Worm (Caenorhabditis elegans): ENCODE results near the gene nhr-167.

nhr-167 gene

DNA sequence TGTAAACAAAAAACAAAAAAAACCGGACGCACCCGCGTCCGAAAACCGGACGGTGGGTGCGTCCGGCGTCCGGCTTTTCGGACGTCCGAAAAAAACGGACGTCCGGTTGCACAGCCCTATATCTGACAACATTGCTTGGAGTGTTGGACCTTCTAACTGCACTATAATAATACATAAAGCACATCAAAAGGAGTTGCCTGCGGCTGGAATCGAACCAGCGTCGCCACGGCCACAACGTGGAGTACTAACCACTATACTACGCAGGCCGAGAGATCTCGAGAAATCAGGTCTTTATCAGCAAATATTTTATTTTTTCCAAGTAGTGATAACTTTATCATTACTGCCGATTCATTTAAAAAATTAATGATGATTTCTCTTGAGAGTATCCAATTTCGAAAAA is 11.4 kb upstream of the nhr-167 start:
- no peak for TF ChIP-seq zip-8 (tag; optimal IDR thresholded peaks at IDR 0.05)
- TF ChIP-seq unc-62 (GFP tag; optimal IDR thresholded peaks at IDR 0.05) = no peak
- no peak for TF ChIP-seq ceh-83 (GFP tag; optimal IDR thresholded peaks at IDR 0.05)
- TF ChIP-seq snpc-4 (tag; optimal IDR thresholded peaks at IDR 0.05) = no peak
- TF ChIP-seq sem-2 (GFP tag; optimal IDR thresholded peaks at IDR 0.05) = no peak
- TF ChIP-seq ceh-39 (tag; optimal IDR thresholded peaks at IDR 0.05) = no peak

DNA sequence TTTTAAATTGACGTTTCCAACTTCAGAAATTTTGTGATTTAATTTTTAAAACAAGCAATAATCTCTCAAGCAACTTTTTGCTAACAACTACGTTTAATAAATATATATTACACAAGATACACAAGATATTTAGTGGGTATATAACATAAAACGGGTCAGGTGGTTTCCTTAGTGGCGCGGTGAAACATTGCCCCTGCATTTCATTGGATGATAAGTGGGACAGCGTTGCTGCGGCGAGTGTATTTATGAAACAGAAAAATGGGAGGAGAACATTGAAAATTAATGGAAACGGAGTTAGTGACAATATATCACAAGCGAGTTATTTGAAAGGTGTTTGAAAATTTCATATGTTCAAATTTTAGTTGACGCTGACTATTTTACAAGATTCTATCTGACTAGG is 10.9 kb upstream of the nhr-167 start:
- TF ChIP-seq bed-3 (GFP tag; optimal IDR thresholded peaks at IDR 0.05) (no peak), lsy-2 (tag; optimal IDR thresholded peaks at IDR 0.05) (no peak), pha-4 (tag; optimal IDR thresholded peaks at IDR 0.05) (no peak), nhr-28 (tag; optimal IDR thresholded peaks at IDR 0.05) (no peak), ceh-43 (GFP tag; optimal IDR thresholded peaks at IDR 0.05) (no peak), unc-120 (tag; optimal IDR thresholded peaks at IDR 0.05; ENCODE audit: poor library complexity, severe bottlenecking) (no peak), blmp-1 (tag; optimal IDR thresholded peaks at IDR 0.05) (no peak), flh-1 (GFP tag; optimal IDR thresholded peaks at IDR 0.05) (no peak), sptf-1 (tag; optimal IDR thresholded peaks at IDR 0.05) (no peak), unc-62 (GFP tag; optimal IDR thresholded peaks at IDR 0.05) (no peak), unc-39 (tag; optimal IDR thresholded peaks at IDR 0.05) (no peak), elt-3 (tag; optimal IDR thresholded peaks at IDR 0.05) (no peak)

DNA sequence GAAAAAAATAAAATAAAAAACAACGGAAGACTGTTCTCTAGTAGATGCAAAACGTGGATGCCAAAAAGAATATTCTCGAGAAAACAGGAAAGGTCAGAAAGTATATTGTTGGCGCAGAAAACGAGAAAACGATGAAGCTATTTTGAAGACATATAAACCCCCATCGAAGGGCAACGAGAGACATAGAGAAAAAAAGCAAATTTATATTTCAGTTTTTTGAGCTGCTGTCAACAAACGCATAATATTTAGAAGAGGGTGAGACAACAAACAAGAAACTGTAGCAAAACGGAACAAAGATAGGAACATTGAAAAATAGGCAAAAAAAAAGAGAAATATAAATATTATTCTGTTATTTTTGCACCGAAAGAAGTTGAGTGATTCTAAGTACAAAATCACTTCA is 10.4 kb upstream of the nhr-167 start:
- TF ChIP-seq lin-13 (tag; optimal IDR thresholded peaks at IDR 0.05) = no peak

DNA sequence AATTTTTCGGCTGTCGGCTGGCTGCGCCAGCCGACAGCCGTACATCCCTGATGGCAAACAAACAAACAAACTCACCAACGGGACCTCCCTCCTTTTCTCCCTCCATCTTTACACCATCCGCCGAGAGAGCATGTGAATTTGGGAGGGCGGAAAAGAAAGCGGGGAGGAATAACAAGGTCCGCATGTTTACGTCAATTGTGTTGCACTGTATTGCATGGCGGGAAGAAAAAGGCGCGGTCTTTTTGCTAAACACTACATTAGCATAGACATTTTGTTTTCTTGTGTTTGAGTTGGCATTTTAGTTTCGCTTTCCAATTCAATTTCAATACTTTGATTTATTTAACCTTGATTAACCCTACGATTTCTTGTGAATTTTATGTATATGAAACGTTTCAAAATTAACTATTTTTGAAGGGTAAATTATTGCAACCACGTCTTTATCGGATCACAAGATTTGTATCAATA is 6.0 kb upstream of the nhr-167 start, which contains the start of gene C49F5.6:
Gene C49F5.6, plus strand, starts transcription at position 415 of the 465 bp plus-strand sequence.
- TF ChIP-seq mab-5 (tag; optimal IDR thresholded peaks at IDR 0.05) (no peak), lin-13 (tag; optimal IDR thresholded peaks at IDR 0.05) (no peak), zip-8 (tag; optimal IDR thresholded peaks at IDR 0.05) (no peak), nhr-2 (tag; optimal IDR thresholded peaks at IDR 0.05) (no peak), mls-2 (tag; optimal IDR thresholded peaks at IDR 0.05) (no peak), ham-2 (GFP tag; optimal IDR thresholded peaks at IDR 0.05) (no peak), pha-4 (tag; optimal IDR thresholded peaks at IDR 0.05) (no peak)

DNA sequence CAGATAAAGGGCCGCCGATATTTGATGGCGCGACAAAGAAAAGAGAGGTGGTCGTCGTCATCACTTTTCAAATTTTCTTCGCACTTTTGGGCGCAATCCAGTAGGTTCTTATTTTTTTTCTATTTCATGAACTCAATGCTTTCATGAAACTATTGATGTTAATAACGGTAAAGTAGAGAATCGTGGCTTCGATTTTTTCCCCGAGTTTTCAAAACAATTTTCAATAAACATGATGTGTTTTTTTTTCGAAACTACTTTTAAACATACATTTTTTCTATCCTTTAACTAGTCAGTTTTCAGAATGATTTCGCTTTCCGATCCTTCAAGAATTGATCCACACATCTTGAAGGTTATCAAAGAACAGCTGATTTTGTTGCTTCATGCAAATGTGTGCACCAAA is 4.0 kb upstream of the nhr-167 start, which contains the start of gene C49F5.5:
Gene C49F5.5, plus strand, starts transcription at position 301 of the 400 bp plus-strand sequence.
- TF ChIP-seq nhr-2 (tag; optimal IDR thresholded peaks at IDR 0.05) (no peak), unc-62 (GFP tag; optimal IDR thresholded peaks at IDR 0.05) (no peak), blmp-1 (tag; optimal IDR thresholded peaks at IDR 0.05) (no peak), sptf-1 (tag; optimal IDR thresholded peaks at IDR 0.05) (no peak), ceh-43 (GFP tag; optimal IDR thresholded peaks at IDR 0.05) (no peak), tbx-8 (GFP tag; optimal IDR thresholded peaks at IDR 0.05) (no peak), lsy-2 (tag; optimal IDR thresholded peaks at IDR 0.05) (no peak), nhr-12 (tag; optimal IDR thresholded peaks at IDR 0.05) (no peak), hlh-1 (tag; optimal IDR thresholded peaks at IDR 0.05) (no peak), nhr-28 (tag; optimal IDR thresholded peaks at IDR 0.05) (no peak), snpc-4 (tag; optimal IDR thresholded peaks at IDR 0.05) (no peak), ceh-39 (tag; optimal IDR thresholded peaks at IDR 0.05) (no peak), drap-1 (GFP tag; optimal IDR thresholded peaks at IDR 0.05) (no peak), pha-4 (tag; optimal IDR thresholded peaks at IDR 0.05) (no peak), mep-1 (tag; optimal IDR thresholded peaks at IDR 0.05) (no peak), lin-13 (tag; optimal IDR thresholded peaks at IDR 0.05) (no peak), mab-5 (tag; optimal IDR thresholded peaks at IDR 0.05) (no peak), bed-3 (GFP tag; optimal IDR thresholded peaks at IDR 0.05) (no peak), sem-2 (GFP tag; optimal IDR thresholded peaks at IDR 0.05) (no peak)

DNA sequence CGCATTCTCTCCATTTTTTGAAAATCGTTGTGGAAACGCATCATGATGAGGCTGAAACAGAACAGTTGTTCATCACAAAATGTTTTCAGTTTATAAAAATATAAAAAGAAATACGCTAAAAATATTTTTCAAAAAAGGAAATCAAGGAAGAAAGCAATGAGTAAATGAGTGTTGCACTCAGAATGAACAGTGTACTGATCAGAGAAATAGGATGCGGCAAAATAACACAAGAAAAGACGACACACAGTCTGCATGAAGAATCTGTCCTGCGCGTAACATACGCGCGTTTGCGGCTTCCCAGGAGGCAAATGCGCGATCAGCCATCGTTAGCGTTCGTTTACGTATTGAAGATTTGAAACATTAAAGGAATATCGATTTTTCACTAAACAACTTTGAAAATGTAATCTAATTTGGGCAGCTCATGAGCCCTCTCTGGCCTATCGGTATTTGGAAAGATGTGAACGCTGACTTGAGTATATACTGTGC is 1.7 kb upstream of the nhr-167 start, which contains the start of gene C49F5.3:
Gene C49F5.3, minus strand, starts transcription at position 51 of the 486 bp plus-strand sequence.
- TF ChIP-seq elt-1 (tag; optimal IDR thresholded peaks at IDR 0.05; ENCODE audit: borderline replicate concordance, insufficient read depth) (no peak), zip-8 (tag; optimal IDR thresholded peaks at IDR 0.05) (no peak), unc-62 (GFP tag; optimal IDR thresholded peaks at IDR 0.05) (no peak), ceh-43 (GFP tag; optimal IDR thresholded peaks at IDR 0.05) (no peak), ztf-11 (tag; optimal IDR thresholded peaks at IDR 0.05) (no peak), blmp-1 (tag; optimal IDR thresholded peaks at IDR 0.05) (no peak)
